Worm (Caenorhabditis elegans): ENCODE measurements around the gene nspg-7.1.

DNA sequence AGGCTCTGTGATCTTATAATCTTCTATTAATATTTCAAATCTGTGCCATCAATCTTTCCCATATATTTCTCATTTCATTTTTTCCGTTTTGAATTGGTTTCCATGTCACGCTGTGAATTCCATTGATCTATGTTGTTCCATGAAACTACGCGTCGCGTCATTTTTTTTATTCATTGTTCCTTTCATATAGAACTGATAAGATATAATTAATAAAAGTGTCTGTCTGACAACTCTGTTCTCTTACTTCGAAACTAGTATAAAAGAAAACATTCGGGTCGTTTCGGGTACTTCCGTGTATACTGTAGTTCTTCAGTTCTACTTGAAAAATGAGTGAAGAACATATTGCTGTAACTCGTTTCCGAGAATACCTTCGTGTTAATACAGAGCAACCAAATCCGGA is 43.9 kb upstream of the nspg-7.1 start, which contains the start of gene C10C5.3:
- no peak for TF ChIP-seq nhr-12 (tag; optimal IDR thresholded peaks at IDR 0.05)
- TF ChIP-seq nhr-11 (tag; optimal IDR thresholded peaks at IDR 0.05), result no peak
- TF ChIP-seq unc-62 (GFP tag; optimal IDR thresholded peaks at IDR 0.05), result no peak
- no peak for TF ChIP-seq skn-1 (tag; optimal IDR thresholded peaks at IDR 0.05)
- TF ChIP-seq nhr-237 (tag; optimal IDR thresholded peaks at IDR 0.05), result no peak
- no peak for TF ChIP-seq ZK546.5 (tag; optimal IDR thresholded peaks at IDR 0.05)
- TF ChIP-seq ama-1 (optimal IDR thresholded peaks at IDR 0.05), result no peak
- no peak for TF ChIP-seq fos-1 (tag; optimal IDR thresholded peaks at IDR 0.05)
- no peak for TF ChIP-seq nhr-23 (tag; optimal IDR thresholded peaks at IDR 0.05)
- no peak for TF ChIP-seq elt-2 (tag; optimal IDR thresholded peaks at IDR 0.05)
- no peak for TF ChIP-seq pqm-1 (tag; optimal IDR thresholded peaks at IDR 0.05)
- no peak for TF ChIP-seq lin-39 (tag; optimal IDR thresholded peaks at IDR 0.05)
- TF ChIP-seq pha-4 (tag; optimal IDR thresholded peaks at IDR 0.05), result no peak
- no peak for TF ChIP-seq elt-1 (tag; optimal IDR thresholded peaks at IDR 0.05)

Measured in whole organism, L3 larva.